Worm (Caenorhabditis elegans): ENCODE measurements around the gene F14H8.5.

F14H8.5 gene

ce11 chrV:15000055-15000704, 20.7 kb upstream of the F14H8.5 start, which contains the start of gene rps-16:
rps-16 (minus strand) TSS chrV:15000541.
- no peak for TF ChIP-seq pha-4 (tag; optimal IDR thresholded peaks at IDR 0.05)
- no peak for TF ChIP-seq eor-1 (tag; optimal IDR thresholded peaks at IDR 0.05)
- TF ChIP-seq mdl-1 (tag; optimal IDR thresholded peaks at IDR 0.05), result no peak
- no peak for TF ChIP-seq tbx-2 (tag; optimal IDR thresholded peaks at IDR 0.05)
- no peak for TF ChIP-seq nhr-28 (tag; optimal IDR thresholded peaks at IDR 0.05)
- TF ChIP-seq aly-2 (tag; optimal IDR thresholded peaks at IDR 0.05), result no peak
- no peak for TF ChIP-seq nhr-12 (tag; optimal IDR thresholded peaks at IDR 0.05)
- no peak for TF ChIP-seq unc-62 (GFP tag; optimal IDR thresholded peaks at IDR 0.05)
- TF ChIP-seq ceh-16 (tag; optimal IDR thresholded peaks at IDR 0.05), result no peak
- no peak for TF ChIP-seq lin-15B (tag; optimal IDR thresholded peaks at IDR 0.05)
- no peak for TF ChIP-seq fos-1 (tag; optimal IDR thresholded peaks at IDR 0.05)
- no peak for TF ChIP-seq nhr-23 (tag; optimal IDR thresholded peaks at IDR 0.05)
- TF ChIP-seq skn-1 (tag; optimal IDR thresholded peaks at IDR 0.05), result no peak

- TF ChIP-seq ama-1 (optimal IDR thresholded peaks at IDR 0.05), result no peak
- TF ChIP-seq elt-2 (tag; optimal IDR thresholded peaks at IDR 0.05), result no peak
- no peak for TF ChIP-seq fkh-2 (tag; optimal IDR thresholded peaks at IDR 0.05)
- TF ChIP-seq daf-12 (tag; optimal IDR thresholded peaks at IDR 0.05), result no peak
- TF ChIP-seq egl-27 (tag; optimal IDR thresholded peaks at IDR 0.05), result no peak
- no peak for TF ChIP-seq ztf-11 (tag; optimal IDR thresholded peaks at IDR 0.05)
- TF ChIP-seq nhr-77 (tag; optimal IDR thresholded peaks at IDR 0.05), result no peak
- no peak for TF ChIP-seq egl-5 (tag; optimal IDR thresholded peaks at IDR 0.05)
- TF ChIP-seq unc-39 (tag; optimal IDR thresholded peaks at IDR 0.05), result no peak
- no peak for TF ChIP-seq ceh-16 (tag; optimal IDR thresholded peaks at IDR 0.05)
- TF ChIP-seq ceh-9 (tag; optimal IDR thresholded peaks at IDR 0.05), result no peak
- no peak for TF ChIP-seq nhr-76 (tag; optimal IDR thresholded peaks at IDR 0.05)
- TF ChIP-seq ZK546.5 (tag; optimal IDR thresholded peaks at IDR 0.05), result no peak
- TF ChIP-seq mdl-1 (tag; optimal IDR thresholded peaks at IDR 0.05), result no peak
Observed at ce11 chrV:15001536-15001935, 19.3 kb upstream of the F14H8.5 start.

- TF ChIP-seq hmg-11 (tag; optimal IDR thresholded peaks at IDR 0.05) (peak; percentile 81), egl-5 (tag; optimal IDR thresholded peaks at IDR 0.05) (peak; percentile 92), pha-4 (tag; optimal IDR thresholded peaks at IDR 0.05) (peak; percentile 95), skn-1 (tag; optimal IDR thresholded peaks at IDR 0.05) (peak; percentile 71), tbx-2 (tag; optimal IDR thresholded peaks at IDR 0.05) (peak; percentile 48), unc-62 (GFP tag; optimal IDR thresholded peaks at IDR 0.05) (peak; percentile 59), nhr-43 (tag; optimal IDR thresholded peaks at IDR 0.05; ENCODE audit: poor library complexity, severe bottlenecking) (peak; percentile 91), nhr-25 (tag; optimal IDR thresholded peaks at IDR 0.05) (peak; percentile 94), nhr-77 (tag; optimal IDR thresholded peaks at IDR 0.05) (peak; percentile 14), nhr-237 (tag; optimal IDR thresholded peaks at IDR 0.05) (no peak), elt-2 (tag; optimal IDR thresholded peaks at IDR 0.05) (peak; percentile 72), pqm-1 (tag; optimal IDR thresholded peaks at IDR 0.05) (peak; percentile 61), egl-27 (tag; optimal IDR thresholded peaks at IDR 0.05) (peak; percentile 10), fkh-2 (tag; optimal IDR thresholded peaks at IDR 0.05) (no peak), elt-3 (tag; optimal IDR thresholded peaks at IDR 0.05) (peak in 1 of 3 experiments; percentile 72), R02D3.7 (tag; optimal IDR thresholded peaks at IDR 0.05) (peak; percentile 88), lin-39 (tag; optimal IDR thresholded peaks at IDR 0.05) (peak; percentile 84), mml-1 (tag; optimal IDR thresholded peaks at IDR 0.05) (no peak), nhr-11 (tag; optimal IDR thresholded peaks at IDR 0.05) (peak; percentile 76), aly-2 (tag; optimal IDR thresholded peaks at IDR 0.05) (no peak), ceh-82 (tag; optimal IDR thresholded peaks at IDR 0.05) (peak; percentile 53), sea-2 (GFP tag; optimal IDR thresholded peaks at IDR 0.05) (no peak), zag-1 (tag; optimal IDR thresholded peaks at IDR 0.05) (peak; percentile 39), fkh-10 (GFP tag; optimal IDR thresholded peaks at IDR 0.05) (peak; percentile 80), ztf-4 (tag; optimal IDR thresholded peaks at IDR 0.05) (peak; percentile 26), lin-15B (tag; optimal IDR thresholded peaks at IDR 0.05) (peak; percentile 98), unc-39 (tag; optimal IDR thresholded peaks at IDR 0.05) (no peak), elt-1 (tag; optimal IDR thresholded peaks at IDR 0.05) (peak; percentile 24), ceh-28 (tag; optimal IDR thresholded peaks at IDR 0.05) (peak; percentile 96), nhr-23 (tag; optimal IDR thresholded peaks at IDR 0.05) (peak; percentile 91), ZK546.5 (tag; optimal IDR thresholded peaks at IDR 0.05) (no peak), snpc-4 (tag; optimal IDR thresholded peaks at IDR 0.05) (peak; percentile 80), nhr-28 (tag; optimal IDR thresholded peaks at IDR 0.05) (no peak), nfya-1 (tag; optimal IDR thresholded peaks at IDR 0.05; ENCODE audit: insufficient read depth) (peak; percentile 94), lsy-12 (tag; optimal IDR thresholded peaks at IDR 0.05) (peak; percentile 91), jun-1 (tag; optimal IDR thresholded peaks at IDR 0.05) (peak; percentile 75)
Observed at ce11 chrV:15002184-15002690, 18.6 kb upstream of the F14H8.5 start, which contains the start of the genes fib-1 and mut-15. fib-1 (minus strand) TSS chrV:15002223. mut-15 (plus strand) TSS chrV:15002543.
